Fruit fly (Drosophila melanogaster) whole organism, wandering third instar larva: ENCODE data around the gene Axs.
A peak's percentile ranks its signal among the peaks of the same experiment; 100 is the strongest.

Experiments used
- Abd-B ChIP-seq: fragments of >200 bp; optimal IDR thresholded peaks from 2 replicates; lab custom pipeline; 2017; ENCODE audit warnings: missing biosample characterization, missing genetic modification characterization
- CG32264 ChIP-seq: fragments of 200-800 bp; sonication (Bioruptor generic); optimal IDR thresholded peaks from 2 replicates; lab custom pipeline; 2016; ENCODE audit warnings: missing biosample characterization, missing genetic modification characterization
- CrebA ChIP-seq: fragments of 200-800 bp; sonication (Bioruptor generic); optimal IDR thresholded peaks from 2 replicates; lab custom pipeline; 2016; ENCODE audit warnings: missing biosample characterization, mild to moderate bottlenecking, missing genetic modification characterization, borderline replicate concordance
- Dfd ChIP-seq: fragments of >200 bp; optimal IDR thresholded peaks from 2 replicates; lab custom pipeline; 2017; ENCODE audit warnings: missing biosample characterization, missing genetic modification characterization
- Dif ChIP-seq: fragments of 200-275, 200-300 bp; sonication (Bioruptor generic); optimal IDR thresholded peaks from 2 replicates; lab custom pipeline; 2018; ENCODE audit warnings: missing biosample characterization, missing genetic modification characterization; ENCODE audit not compliant: partially characterized antibody
- N ChIP-seq: fragments of >200 bp; optimal IDR thresholded peaks from 2 replicates; lab custom pipeline; 2018; ENCODE audit warnings: missing biosample characterization, missing external identifiers, missing genetic modification characterization
- OdsH ChIP-seq: fragments of 200-800 bp; sonication (Bioruptor generic); optimal IDR thresholded peaks from 2 replicates; lab custom pipeline; 2016; ENCODE audit warnings: missing biosample characterization, mild to moderate bottlenecking, missing genetic modification characterization
- Vsx2 ChIP-seq: fragments of 200-300, 225-300 bp; sonication (Bioruptor generic); optimal IDR thresholded peaks from 2 replicates; lab custom pipeline; 2018; ENCODE audit warnings: missing biosample characterization, missing genetic modification characterization; ENCODE audit not compliant: partially characterized antibody
- dl ChIP-seq, 2 experiments: fragments of 175-275, 200-275 bp in 1 of 2; fragments of 200-275 bp in 1 of 2; sonication (Bioruptor generic); optimal IDR thresholded peaks; lab custom pipeline; 2018; ENCODE audit warnings: mild to moderate bottlenecking in 2 of 2, missing biosample characterization in 2 of 2, missing genetic modification characterization in 2 of 2, moderate library complexity in 2 of 2; ENCODE audit not compliant: partially characterized antibody in 2 of 2, insufficient read depth in 1 of 2
- fru ChIP-seq: fragments of 200-800 bp; sonication (Bioruptor generic); optimal IDR thresholded peaks from 3 replicates; lab custom pipeline; 2016; ENCODE audit warnings: missing biosample characterization, mild to moderate bottlenecking, missing genetic modification characterization
- jim ChIP-seq: fragments of 175-275, 200-325 bp; sonication (Bioruptor generic); optimal IDR thresholded peaks from 2 replicates; lab custom pipeline; 2016; ENCODE audit warnings: missing biosample characterization, mild to moderate bottlenecking, missing genetic modification characterization
- pan ChIP-seq: fragments of >200 bp; optimal IDR thresholded peaks from 2 replicates; lab custom pipeline; 2017
- psq ChIP-seq: fragments of 200-800 bp; sonication (Bioruptor generic); optimal IDR thresholded peaks from 3 replicates; lab custom pipeline; 2017; ENCODE audit warnings: missing biosample characterization, mild to moderate bottlenecking, missing genetic modification characterization, moderate library complexity
- rgr ChIP-seq: fragments of 200-800 bp; sonication (Bioruptor generic); optimal IDR thresholded peaks from 3 replicates; lab custom pipeline; 2016; ENCODE audit warnings: missing biosample characterization, mild to moderate bottlenecking, missing genetic modification characterization

- TF ChIP-seq Abd-B (GFP tag; lab: Kevin White, UChicago): no peak
- no peak for TF ChIP-seq psq
- TF ChIP-seq Vsx2 (GFP tag; lab: Kevin White, UChicago): no peak
- TF ChIP-seq N (GFP tag; lab: Kevin White, UChicago): no peak
- TF ChIP-seq CG32264 (GFP tag; lab: Kevin White, UChicago): no peak
- no peak for TF ChIP-seq CrebA
- no peak for TF ChIP-seq dl (GFP tag; optimal IDR thresholded peaks at IDR 0.05; lab: Kevin White, UChicago; ENCODE audit: insufficient read depth in 1 of 2, partially characterized antibody in 2 of 2)
- peak; percentile 30 for TF ChIP-seq rgr
- TF ChIP-seq Dfd (GFP tag; lab: Kevin White, UChicago): no peak
- no peak for TF ChIP-seq pan (lab: Kevin White, UChicago)
- peak; percentile 32 for TF ChIP-seq OdsH (GFP tag; lab: Kevin White, UChicago)
- no peak for TF ChIP-seq Dif (GFP tag; lab: Kevin White, UChicago)
- TF ChIP-seq jim (GFP tag; lab: Kevin White, UChicago): no peak
- TF ChIP-seq fru (GFP tag; lab: Kevin White, UChicago): peak; percentile 14
Measured at dm6 chrX:16670691-16671481, 12.8 kb downstream of the Axs start.
